Worm (Caenorhabditis elegans) whole organism, L4/young adult: ENCODE measurements around the gene Y54G2A.18.

Experiments used
- W03F9.2 ChIP-seq: fragments of 150-350 bp; optimal IDR thresholded peaks from 2 replicates; lab custom pipeline; 2014; ENCODE audit warnings: missing biosample characterization, missing genetic modification characterization
- dao-5 ChIP-seq: sonication (generic microtip); optimal IDR thresholded peaks from 2 replicates; lab custom pipeline; 2016; ENCODE audit warnings: missing genotype, missing genetic modification characterization, moderate library complexity, missing compliant biosample characterization
- him-1 ChIP-seq: sonication (generic microtip); optimal IDR thresholded peaks from 2 replicates; lab custom pipeline; 2016; ENCODE audit warnings: missing genotype, missing genetic modification reagents, missing genetic modification characterization, missing compliant biosample characterization

- TF ChIP-seq W03F9.2 (tag; lab: Kevin White, UChicago) (no peak), him-1 (tag; lab: Kevin White, UChicago) (no peak), dao-5 (tag; lab: Kevin White, UChicago) (no peak)
Measured at ce11 chrIV:2885260-2885659, 7.0 kb downstream of the Y54G2A.18 start.
